Fruit fly (Drosophila melanogaster) whole organism, wandering third instar larva: ENCODE measurements around the gene CG12689.

ENCODE experiments used
- CG9705 ChIP-seq: fragments of 200-800 bp; sonication (Bioruptor generic); optimal IDR thresholded peaks from 2 replicates; lab custom pipeline; 2018; ENCODE audit warnings: missing biosample characterization, mild to moderate bottlenecking, missing genetic modification characterization
- HLH106 ChIP-seq: fragments of 200-800 bp; optimal IDR thresholded peaks from 3 replicates; lab custom pipeline; 2019; ENCODE audit warnings: missing biosample characterization, mild to moderate bottlenecking, missing genetic modification characterization, moderate library complexity
- brk ChIP-seq: fragments of 200-800 bp; sonication (Bioruptor generic); optimal IDR thresholded peaks from 2 replicates; lab custom pipeline; 2016; ENCODE audit warnings: missing biosample characterization, mild to moderate bottlenecking, missing genetic modification characterization
- lola ChIP-seq: fragments of >200 bp; optimal IDR thresholded peaks from 2 replicates; lab custom pipeline; 2017; ENCODE audit warnings: missing biosample characterization, missing genetic modification characterization
- sage ChIP-seq: fragments of 200-800 bp; sonication (Bioruptor generic); optimal IDR thresholded peaks from 2 replicates; lab custom pipeline; 2016; ENCODE audit warnings: missing biosample characterization, mild to moderate bottlenecking, missing genetic modification characterization

- TF ChIP-seq CG9705 (GFP tag; lab: Kevin White, UChicago) (no peak), HLH106 (no peak), brk (GFP tag; lab: Kevin White, UChicago) (no peak), lola (no peak), sage (GFP tag; lab: Kevin White, UChicago) (no peak)
These were observed 26.0 kb downstream of the CG12689 start for dm6 chrX:7559913-7560312.
